Fruit fly (Drosophila melanogaster) whole organism, embryonic: ENCODE measurements around the gene Tomosyn.

Experiments used
- Aef1 ChIP-seq: fragments of 200-800 bp; sonication (Bioruptor generic); IDR thresholded peaks from 3 replicates; pipeline ENCODE4 v1.3.6; 2022; ENCODE audit warnings: missing biosample characterization, missing genetic modification characterization
- Bgb ChIP-seq: fragments of 200-800 bp; sonication (Bioruptor generic); IDR thresholded peaks from 2 replicates; pipeline ENCODE4 v1.3.6; 2022; ENCODE audit warnings: missing biosample characterization, missing genetic modification characterization; ENCODE audit not compliant: partially characterized antibody
- CG10462 ChIP-seq: fragments of 200-800 bp; sonication (Bioruptor generic); optimal IDR thresholded peaks from 2 replicates; lab custom pipeline; 2016; ENCODE audit warnings: missing biosample characterization, missing genetic modification characterization
- CG11093 ChIP-seq: fragments of 200-800 bp; sonication (Bioruptor generic); IDR thresholded peaks from 3 replicates; pipeline ENCODE4 v1.3.6; 2022; ENCODE audit warnings: missing biosample characterization, missing genetic modification characterization
- CG13296 ChIP-seq: fragments of 200-800 bp; sonication (Bioruptor generic); optimal IDR thresholded peaks from 3 replicates; lab custom pipeline; 2018; ENCODE audit warnings: missing biosample characterization, mild to moderate bottlenecking, missing genetic modification characterization
- CG14667 ChIP-seq: fragments of 200-800 bp; sonication (Bioruptor generic); IDR thresholded peaks from 2 replicates; pipeline ENCODE4 v1.3.6; 2022; ENCODE audit warnings: missing biosample characterization, missing genetic modification characterization
- CG16815 ChIP-seq: fragments of 200-800 bp; sonication (Bioruptor generic); optimal IDR thresholded peaks from 3 replicates; lab custom pipeline; 2017; ENCODE audit warnings: missing biosample characterization, mild to moderate bottlenecking, missing genetic modification characterization
- CG17802 ChIP-seq: fragments of 200-800 bp; sonication (Bioruptor generic); optimal IDR thresholded peaks from 2 replicates; lab custom pipeline; 2018; ENCODE audit warnings: missing biosample characterization, mild to moderate bottlenecking, missing genetic modification characterization, moderate library complexity
- CG1832 ChIP-seq: fragments of 200-800 bp; sonication (Bioruptor generic); optimal IDR thresholded peaks from 2 replicates; lab custom pipeline; 2017; ENCODE audit warnings: missing biosample characterization, mild to moderate bottlenecking, missing genetic modification characterization, inconsistent platforms
- CG31365 ChIP-seq: fragments of 200-800 bp; sonication (Bioruptor generic); optimal IDR thresholded peaks from 2 replicates; lab custom pipeline; 2018; ENCODE audit warnings: missing biosample characterization, mild to moderate bottlenecking, missing genetic modification characterization
- CG32772 ChIP-seq: fragments of 200-800 bp; sonication (Bioruptor generic); IDR thresholded peaks from 2 replicates; pipeline ENCODE4 v1.3.6; 2022; ENCODE audit warnings: missing biosample characterization, missing genetic modification characterization
- CG34376 ChIP-seq: fragments of 200-800 bp; sonication (Bioruptor generic); optimal IDR thresholded peaks from 2 replicates; lab custom pipeline; 2018; ENCODE audit warnings: missing biosample characterization, mild to moderate bottlenecking, missing genetic modification characterization
- CG3838 ChIP-seq: fragments of 200-800 bp; sonication (Bioruptor generic); optimal IDR thresholded peaks from 3 replicates; lab custom pipeline; 2016; ENCODE audit warnings: missing biosample characterization, missing genetic modification characterization
- CG4820 ChIP-seq: fragments of 200-800 bp; sonication (Bioruptor generic); optimal IDR thresholded peaks from 3 replicates; lab custom pipeline; 2016; ENCODE audit warnings: missing biosample characterization, missing genetic modification characterization
- CG7271 ChIP-seq: fragments of 200-800 bp; sonication (Bioruptor generic); optimal IDR thresholded peaks from 2 replicates; lab custom pipeline; 2018; ENCODE audit warnings: missing biosample characterization, mild to moderate bottlenecking, missing genetic modification characterization, moderate library complexity
- CG9609 ChIP-seq: fragments of 200-800 bp; sonication (Bioruptor generic); optimal IDR thresholded peaks from 3 replicates; lab custom pipeline; 2016; ENCODE audit warnings: missing biosample characterization, missing genetic modification characterization
- Chrac-16 ChIP-seq: fragments of 200-800 bp; sonication (Bioruptor generic); optimal IDR thresholded peaks from 3 replicates; lab custom pipeline; 2016; ENCODE audit warnings: missing biosample characterization, missing genetic modification characterization
- Dll ChIP-seq: fragments of 200-800 bp; sonication (Bioruptor generic); IDR thresholded peaks from 4 replicates; pipeline ENCODE4 v1.3.6; 2022; ENCODE audit warnings: missing biosample characterization, missing genetic modification characterization; ENCODE audit not compliant: partially characterized antibody
- Drgx ChIP-seq: fragments of 200-800 bp; sonication (Bioruptor generic); IDR thresholded peaks from 2 replicates; pipeline ENCODE4 v1.3.6; 2022; ENCODE audit warnings: missing biosample characterization, missing genetic modification characterization
- ERR ChIP-seq: fragments of 200-800 bp; sonication (Bioruptor generic); optimal IDR thresholded peaks from 2 replicates; lab custom pipeline; 2016; ENCODE audit warnings: missing biosample characterization, missing genetic modification characterization
- Elba2 ChIP-seq: fragments of 200-800 bp; sonication (Bioruptor generic); optimal IDR thresholded peaks from 3 replicates; lab custom pipeline; 2016; ENCODE audit warnings: missing biosample characterization, missing genetic modification characterization
- GATAe ChIP-seq: fragments of 200-800 bp; sonication (Bioruptor generic); conservative IDR thresholded peaks from 2 replicates; pipeline ENCODE4 v1.3.6; 2022; ENCODE audit warnings: missing biosample characterization, missing genetic modification characterization
- H15 ChIP-seq: fragments of 200-800 bp; sonication (Bioruptor generic); IDR thresholded peaks from 3 replicates; pipeline ENCODE4 v1.3.6; 2022; ENCODE audit warnings: missing biosample characterization, missing genetic modification characterization
- HmgZ ChIP-seq: fragments of 200-800 bp; sonication (Bioruptor generic); optimal IDR thresholded peaks from 2 replicates; lab custom pipeline; 2018; ENCODE audit warnings: missing biosample characterization, mild to moderate bottlenecking, missing genetic modification characterization
- Jarid2 ChIP-seq: fragments of 200-800 bp; sonication (Bioruptor generic); optimal IDR thresholded peaks from 3 replicates; lab custom pipeline; 2017; ENCODE audit warnings: mild to moderate bottlenecking, missing biosample characterization, missing genetic modification reagents, missing genetic modification characterization
- NC2β ChIP-seq: fragments of 200-800 bp; sonication (Bioruptor generic); optimal IDR thresholded peaks from 2 replicates; lab custom pipeline; 2016; ENCODE audit warnings: missing biosample characterization, missing genetic modification characterization
- Neu2 ChIP-seq: fragments of 200-800 bp; sonication (Bioruptor generic); optimal IDR thresholded peaks from 3 replicates; lab custom pipeline; 2016; ENCODE audit warnings: missing biosample characterization, missing genetic modification characterization, borderline replicate concordance
- Oaz ChIP-seq: fragments of 200-800 bp; sonication (Bioruptor generic); IDR thresholded peaks from 2 replicates; pipeline ENCODE4 v1.3.6; 2022; ENCODE audit warnings: missing biosample characterization, missing genetic modification characterization
- Opbp ChIP-seq: fragments of 200-800 bp; sonication (Bioruptor generic); IDR thresholded peaks from 3 replicates; pipeline ENCODE4 v1.3.6; 2022; ENCODE audit warnings: missing biosample characterization, missing genetic modification characterization; ENCODE audit not compliant: partially characterized antibody
- Sin3A ChIP-seq: fragments of >200 bp; optimal IDR thresholded peaks from 2 replicates; lab custom pipeline; 2018
- Sry-β ChIP-seq: fragments of 200-800 bp; sonication (Bioruptor generic); optimal IDR thresholded peaks from 2 replicates; lab custom pipeline; 2018; ENCODE audit warnings: missing biosample characterization, mild to moderate bottlenecking, missing genetic modification characterization, moderate library complexity
- ash1 ChIP-seq: fragments of 200-800 bp; sonication (Bioruptor generic); optimal IDR thresholded peaks from 2 replicates; lab custom pipeline; 2018; ENCODE audit warnings: missing biosample characterization, mild to moderate bottlenecking, missing genetic modification characterization
- ato ChIP-seq: fragments of 200-800 bp; sonication (Bioruptor generic); IDR thresholded peaks from 2 replicates; pipeline ENCODE4 v1.3.6; 2022; ENCODE audit warnings: missing biosample characterization, missing genetic modification characterization; ENCODE audit not compliant: partially characterized antibody
- chinmo ChIP-seq: fragments of 200-800 bp; sonication (Bioruptor generic); IDR thresholded peaks from 4 replicates; pipeline ENCODE4 v1.3.6; 2022; ENCODE audit warnings: missing biosample characterization, missing genetic modification characterization; ENCODE audit not compliant: partially characterized antibody
- chm ChIP-seq: fragments of 200-800 bp; sonication (Bioruptor generic); IDR thresholded peaks from 2 replicates; pipeline ENCODE4 v1.3.6; 2022; ENCODE audit warnings: missing biosample characterization, missing genetic modification characterization
- eve ChIP-seq, 2 experiments: fragments of >200 bp; optimal IDR thresholded peaks; 2 replicates each; lab custom pipeline; 2017; ENCODE audit warnings: missing biosample characterization in 2 of 2, missing genetic modification characterization in 2 of 2
- gro ChIP-seq: fragments of 200-800 bp; sonication (Bioruptor generic); optimal IDR thresholded peaks from 2 replicates; lab custom pipeline; 2016; ENCODE audit warnings: missing biosample characterization, missing genetic modification characterization
- gsb-n ChIP-seq: fragments of 200-800 bp; sonication (Bioruptor generic); optimal IDR thresholded peaks from 3 replicates; lab custom pipeline; 2018; ENCODE audit warnings: missing biosample characterization, mild to moderate bottlenecking, missing genetic modification characterization
- kni ChIP-seq: fragments of 200-800 bp; sonication (Bioruptor generic); optimal IDR thresholded peaks from 3 replicates; lab custom pipeline; 2017; ENCODE audit warnings: mild to moderate bottlenecking, missing biosample characterization, missing genetic modification reagents, missing genetic modification characterization
- onecut ChIP-seq: fragments of 200-800 bp; sonication (Bioruptor generic); IDR thresholded peaks from 2 replicates; pipeline ENCODE4 v1.3.6; 2022; ENCODE audit warnings: missing biosample characterization, missing genetic modification characterization
- pan ChIP-seq, 4 experiments: fragments of >200 bp in 3 of 4; fragments of 200-800 bp in 1 of 4; sonication (Bioruptor generic) in 1 of 4; optimal IDR thresholded peaks in 3 of 4; IDR thresholded peaks in 1 of 4; 2 replicates each; pipeline versions ENCODE4 v1.3.6 to Lab custom; 2017 to 2022; ENCODE audit warnings: missing biosample characterization in 2 of 4, missing genetic modification characterization in 2 of 4, mixed read lengths in 1 of 4
- pfk ChIP-seq: fragments of 200-800 bp; sonication (Bioruptor generic); optimal IDR thresholded peaks from 2 replicates; lab custom pipeline; 2018; ENCODE audit warnings: missing biosample characterization, mild to moderate bottlenecking, missing genetic modification characterization, moderate library complexity
- row ChIP-seq: fragments of 200-800 bp; sonication (Bioruptor generic); IDR thresholded peaks from 3 replicates; pipeline ENCODE4 v1.3.6; 2022; ENCODE audit warnings: missing biosample characterization, missing genetic modification characterization
- so ChIP-seq: fragments of 200-800 bp; sonication (Bioruptor generic); IDR thresholded peaks from 3 replicates; pipeline ENCODE4 v1.3.6; 2022; ENCODE audit warnings: missing biosample characterization, missing genetic modification characterization
- stwl ChIP-seq: fragments of 200-800 bp; sonication (Bioruptor generic); optimal IDR thresholded peaks from 3 replicates; lab custom pipeline; 2018; ENCODE audit warnings: missing biosample characterization, mild to moderate bottlenecking, missing genetic modification characterization, moderate library complexity
- tll ChIP-seq, 2 experiments: fragments of 200-800 bp in 1 of 2; fragments of >200 bp in 1 of 2; sonication (Bioruptor generic) in 1 of 2; optimal IDR thresholded peaks; 2 replicates each; lab custom pipeline; 2017 to 2019; ENCODE audit warnings: missing biosample characterization in 2 of 2, missing genetic modification characterization in 2 of 2, mild to moderate bottlenecking in 1 of 2, moderate library complexity in 1 of 2
- tna ChIP-seq: fragments of 200-800 bp; sonication (Bioruptor generic); IDR thresholded peaks from 2 replicates; pipeline ENCODE4 v1.3.6; 2022; ENCODE audit warnings: missing biosample characterization, missing genetic modification characterization; ENCODE audit not compliant: partially characterized antibody
- twi ChIP-seq: fragments of 200-800 bp; optimal IDR thresholded peaks from 2 replicates; lab custom pipeline; 2019; ENCODE audit warnings: missing biosample characterization, mild to moderate bottlenecking, missing genetic modification characterization, moderate library complexity

Tomosyn gene

DNA sequence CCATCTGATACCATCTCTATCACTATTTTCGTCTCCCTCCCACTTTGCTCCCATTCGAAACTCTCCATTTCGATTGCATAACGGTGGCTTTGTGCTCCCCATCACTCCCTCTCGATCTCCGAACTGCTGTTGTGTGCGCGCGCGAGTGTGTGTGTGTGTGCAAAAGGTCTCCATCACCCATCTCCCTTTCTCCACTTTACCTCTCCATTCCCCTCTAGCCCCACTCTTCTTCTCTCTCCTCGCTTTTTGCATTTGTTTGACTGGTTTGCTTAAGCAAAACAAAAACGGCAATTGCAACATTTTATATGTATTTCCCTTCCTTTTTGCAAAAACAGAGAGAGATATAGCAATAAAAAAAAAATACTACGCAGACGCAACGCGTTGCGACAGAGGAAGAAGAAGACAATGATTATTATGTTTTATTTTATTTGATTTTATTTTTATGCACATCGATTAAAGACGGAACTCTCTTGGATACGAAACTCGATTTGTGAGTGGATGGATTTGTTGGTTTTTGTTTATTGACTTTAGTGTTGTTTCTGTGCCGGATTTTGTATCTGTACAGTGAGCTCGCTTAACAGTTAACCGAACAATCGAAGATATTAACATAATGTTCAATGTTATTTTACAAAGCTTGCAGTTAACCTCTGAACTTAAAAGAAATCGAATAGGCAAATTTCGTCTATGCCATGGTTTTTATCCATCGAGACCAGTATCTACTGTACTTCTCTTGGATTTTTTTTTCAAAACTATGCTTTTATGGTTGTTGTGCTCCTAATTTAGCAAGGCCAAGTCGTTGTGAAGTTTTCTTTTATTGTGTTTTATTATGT is 38.5 kb downstream of the Tomosyn start (continued):
- TF ChIP-seq gro (peak; percentile 79), Dll (no peak), twi (tag; lab: Kevin White, UChicago) (no peak), CG9609 (GFP tag; lab: Kevin White, UChicago) (peak; percentile 42), CG10462 (GFP tag; lab: Kevin White, UChicago) (no peak), GATAe (GFP tag; lab: Robert Waterston, UW) (no peak), Drgx (GFP tag; lab: Robert Waterston, UW) (peak; percentile 75), pan (optimal IDR thresholded peaks at IDR 0.05; lab: Kevin White, UChicago) (no peak), pan (GFP tag; optimal IDR thresholded peaks at IDR 0.05 in 1 of 2, IDR thresholded peaks at IDR 0.05 in 1 of 2) (peak in 1 of 2 experiments; percentile 52), CG11093 (GFP tag; lab: Robert Waterston, UW) (peak; percentile 44; the same call in 1 of the 3 replicates), CG31365 (peak; percentile 31), H15 (peak; percentile 64; the same call in 1 of the 3 replicates), CG1832 (GFP tag; lab: Kevin White, UChicago) (no peak), row (GFP tag; lab: Robert Waterston, UW) (peak; percentile 82), Bgb (GFP tag; lab: Robert Waterston, UW) (no peak), ash1 (GFP tag; lab: Kevin White, UChicago) (no peak), CG3838 (GFP tag; lab: Kevin White, UChicago) (no peak), CG34376 (GFP tag; lab: Kevin White, UChicago) (peak; percentile 10), Oaz (GFP tag; lab: Robert Waterston, UW) (peak; percentile 47; the same call in 1 of the 2 replicates), CG13296 (GFP tag; lab: Kevin White, UChicago) (peak; percentile 68), ERR (GFP tag; lab: Kevin White, UChicago) (peak; percentile 76), Sin3A (lab: Kevin White, UChicago) (no peak), onecut (GFP tag; lab: Robert Waterston, UW) (peak; percentile 37; the same call in 1 of the 2 replicates), kni (GFP tag; lab: Kevin White, UChicago) (no peak), eve (GFP tag; optimal IDR thresholded peaks at IDR 0.05; lab: Kevin White, UChicago) (peak in 1 of 2 experiments; percentile 88), Elba2 (GFP tag; lab: Kevin White, UChicago) (no peak), so (GFP tag; lab: Robert Waterston, UW) (0 out of 3 replicates have a peak, but pooled peaks have one; percentile 59), CG14667 (peak; percentile 63; the same call in 1 of the 2 replicates), Opbp (GFP tag; lab: Robert Waterston, UW) (no peak), gsb-n (tag; lab: Kevin White, UChicago) (peak; percentile 39), Aef1 (GFP tag; lab: Robert Waterston, UW) (peak; percentile 67; the same call in 2 of the 3 replicates), Chrac-16 (GFP tag; lab: Kevin White, UChicago) (peak; percentile 67), stwl (tag; lab: Kevin White, UChicago) (no peak), CG7271 (tag; lab: Kevin White, UChicago) (no peak), tna (GFP tag; lab: Robert Waterston, UW) (no peak), CG4820 (GFP tag; lab: Kevin White, UChicago) (peak; percentile 40), tll (GFP tag; optimal IDR thresholded peaks at IDR 0.05; lab: Kevin White, UChicago) (no peak), Sry-β (GFP tag; lab: Kevin White, UChicago) (no peak), ato (GFP tag; lab: Robert Waterston, UW) (no peak), chinmo (GFP tag; lab: Robert Waterston, UW) (no peak), CG17802 (tag; lab: Kevin White, UChicago) (peak; percentile 5), HmgZ (tag; lab: Kevin White, UChicago) (peak; percentile 70), Neu2 (no peak), pfk (GFP tag; lab: Kevin White, UChicago) (no peak), chm (GFP tag; lab: Robert Waterston, UW) (no peak), Jarid2 (GFP tag; lab: Kevin White, UChicago) (no peak), CG32772 (GFP tag; lab: Robert Waterston, UW) (peak; percentile 46), NC2β (GFP tag; lab: Kevin White, UChicago) (peak; percentile 32), CG16815 (GFP tag; lab: Kevin White, UChicago) (peak; percentile 17)
